Worm (Caenorhabditis elegans): ENCODE results near the gene srh-23.

- no peak for TF ChIP-seq lin-39 (tag; optimal IDR thresholded peaks at IDR 0.05)
- TF ChIP-seq nhr-12 (tag; optimal IDR thresholded peaks at IDR 0.05), result no peak
- TF ChIP-seq jun-1 (tag; optimal IDR thresholded peaks at IDR 0.05), result no peak
- no peak for TF ChIP-seq ceh-82 (tag; optimal IDR thresholded peaks at IDR 0.05)
- no peak for TF ChIP-seq unc-62 (GFP tag; optimal IDR thresholded peaks at IDR 0.05)
- no peak for TF ChIP-seq snpc-4 (tag; optimal IDR thresholded peaks at IDR 0.05)
- no peak for TF ChIP-seq ztf-11 (tag; optimal IDR thresholded peaks at IDR 0.05)
- TF ChIP-seq fos-1 (tag; optimal IDR thresholded peaks at IDR 0.05), result no peak
- TF ChIP-seq ceh-88 (GFP tag; IDR thresholded peaks at IDR 0.05), result no peak
- no peak for TF ChIP-seq nhr-11 (tag; optimal IDR thresholded peaks at IDR 0.05)
- no peak for TF ChIP-seq hpl-2 (GFP tag; optimal IDR thresholded peaks at IDR 0.05)
- TF ChIP-seq snu-23 (GFP tag; optimal IDR thresholded peaks at IDR 0.05), result no peak
- TF ChIP-seq ama-1 (optimal IDR thresholded peaks at IDR 0.05), result no peak
- no peak for TF ChIP-seq lin-15B (tag; optimal IDR thresholded peaks at IDR 0.05)
Measured at ce11 chrV:4969503-4969902, 48.6 kb downstream of the srh-23 start.

Data from whole organism, L1 larva.